Fruit fly (Drosophila melanogaster) Kc167 (cell line): Measurements from ENCODE around the gene Mtr3.

ENCODE experiments used
- Myc ChIP-seq: fragments of >200 bp; optimal IDR thresholded peaks from 2 replicates; lab custom pipeline; 2017; ENCODE audit warnings: missing external identifiers
- Sin3A ChIP-seq: fragments of >200 bp; optimal IDR thresholded peaks from 2 replicates; lab custom pipeline; 2018; ENCODE audit warnings: missing external identifiers
- h ChIP-seq: fragments of >200 bp; optimal IDR thresholded peaks from 3 replicates; lab custom pipeline; 2018; ENCODE audit warnings: missing external identifiers
- insv ChIP-seq: fragments of >200 bp; optimal IDR thresholded peaks from 3 replicates; lab custom pipeline; 2018; ENCODE audit warnings: missing external identifiers
- psq ChIP-seq: fragments of >200 bp; optimal IDR thresholded peaks from 2 replicates; lab custom pipeline; 2017; ENCODE audit warnings: missing external identifiers
- ttk ChIP-seq: sonication (Bioruptor generic); optimal IDR thresholded peaks from 2 replicates; lab custom pipeline; 2017; ENCODE audit warnings: missing external identifiers

Mtr3 gene

DNA sequence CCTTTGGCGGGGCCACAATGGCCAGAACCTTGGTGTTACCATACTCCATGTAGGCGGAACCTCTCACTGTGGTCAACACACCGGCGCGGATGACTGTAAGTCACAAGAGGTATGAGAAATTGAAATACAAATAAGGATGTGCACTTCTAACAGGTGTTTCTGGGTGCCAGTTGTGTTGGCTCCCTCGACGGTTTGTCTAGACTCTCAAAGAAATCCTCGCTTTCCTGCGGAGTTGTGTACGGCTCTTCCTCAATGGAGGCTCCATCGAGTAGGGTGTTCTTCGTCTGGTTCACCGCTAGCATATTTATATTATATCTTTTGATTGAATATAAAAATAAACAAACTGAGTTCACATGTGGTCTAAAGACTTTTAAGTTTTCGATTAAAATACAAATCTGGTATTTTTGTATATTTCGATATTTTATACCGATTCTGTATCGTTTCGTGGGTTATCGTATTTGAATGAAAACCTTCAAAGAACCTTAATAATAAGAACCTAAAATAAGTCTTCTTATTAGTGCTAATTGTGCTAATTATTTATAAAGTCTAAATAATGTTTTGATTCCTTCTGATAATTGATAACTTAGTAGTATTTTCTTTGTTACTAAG is at the start of gene Mtr3:
Gene Mtr3 (minus strand): TSS at position 388 of the 609 bp plus-strand sequence.
- TF ChIP-seq Myc: no peak
- no peak for TF ChIP-seq ttk
- no peak for TF ChIP-seq psq (lab: Kevin White, UChicago)
- no peak for TF ChIP-seq h (lab: Kevin White, UChicago)
- TF ChIP-seq Sin3A (lab: Kevin White, UChicago): no peak
- no peak for TF ChIP-seq insv (lab: Kevin White, UChicago)

DNA sequence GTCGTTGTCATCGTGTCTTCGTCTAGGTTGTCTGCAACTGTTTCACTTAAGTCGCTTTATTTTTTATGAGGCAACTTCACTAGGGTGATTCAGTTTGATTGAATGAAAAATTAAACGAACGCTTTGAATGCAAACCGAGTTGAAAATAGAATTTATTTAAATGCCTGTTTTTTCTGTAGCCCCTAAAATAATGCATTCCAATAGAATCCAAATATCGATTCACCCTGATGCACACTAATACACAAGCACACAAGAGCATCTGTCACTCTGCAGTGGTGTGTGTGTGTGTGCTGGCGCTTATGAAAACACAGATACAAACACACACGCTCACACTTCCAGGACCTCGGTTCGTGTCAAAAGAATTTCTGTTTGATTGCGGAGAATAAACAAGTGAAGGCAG is 48.3 kb upstream of the Mtr3 start:
- TF ChIP-seq insv (lab: Kevin White, UChicago) (no peak), Sin3A (lab: Kevin White, UChicago) (no peak), psq (lab: Kevin White, UChicago) (no peak), Myc (no peak), ttk (no peak), h (lab: Kevin White, UChicago) (no peak)

DNA sequence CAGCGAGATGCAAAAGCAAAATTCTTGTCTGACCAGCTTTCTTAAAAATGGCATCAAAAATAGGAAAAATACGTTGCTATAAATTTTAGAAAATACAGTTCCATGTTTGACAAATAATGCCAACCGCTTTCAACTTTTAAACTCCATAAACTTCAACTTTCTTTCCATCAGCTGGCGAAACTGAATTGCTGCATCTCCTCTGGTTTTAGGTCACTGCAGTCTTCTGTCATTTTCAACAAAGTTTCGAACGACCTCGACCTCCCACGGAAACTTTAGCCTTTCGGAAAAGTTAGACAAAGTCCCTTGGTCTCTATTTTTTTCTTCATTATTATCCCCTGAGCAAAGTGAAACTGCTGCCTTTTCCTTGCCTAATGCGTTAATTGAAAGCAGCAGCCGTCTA is 42.2 kb upstream of the Mtr3 start, which contains the start of gene CG42263:
Gene CG42263 (minus strand): TSS at position 101 of the 400 bp plus-strand sequence.
- no peak for TF ChIP-seq Sin3A (lab: Kevin White, UChicago)
- TF ChIP-seq insv (lab: Kevin White, UChicago): no peak
- TF ChIP-seq psq (lab: Kevin White, UChicago): no peak
- no peak for TF ChIP-seq h (lab: Kevin White, UChicago)
- no peak for TF ChIP-seq Myc
- no peak for TF ChIP-seq ttk

DNA sequence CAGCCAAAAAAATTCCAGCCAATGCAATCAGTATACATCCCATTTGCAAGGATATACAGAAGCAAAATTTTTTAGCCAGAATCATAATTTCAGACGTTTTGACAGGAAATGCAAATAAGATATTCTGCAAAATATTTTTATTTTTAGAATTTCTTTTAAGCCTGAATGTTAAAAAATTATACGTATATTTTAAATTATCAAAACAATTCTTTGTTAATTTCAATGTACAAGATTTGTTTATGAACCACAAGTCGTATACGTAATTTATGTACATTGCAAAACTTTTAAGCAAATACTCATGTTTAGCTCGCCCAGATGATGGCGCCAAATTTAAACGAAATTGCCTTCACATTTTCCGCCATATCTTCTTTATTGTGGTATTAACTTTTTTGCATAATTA is 40.9 kb upstream of the Mtr3 start, which contains the start of gene CG42654:
Gene CG42654 (minus strand): TSS at position 101 of the 400 bp plus-strand sequence.
- no peak for TF ChIP-seq psq (lab: Kevin White, UChicago)
- no peak for TF ChIP-seq ttk
- TF ChIP-seq Myc: no peak
- no peak for TF ChIP-seq Sin3A (lab: Kevin White, UChicago)
- TF ChIP-seq insv (lab: Kevin White, UChicago): no peak
- TF ChIP-seq h (lab: Kevin White, UChicago): no peak

DNA sequence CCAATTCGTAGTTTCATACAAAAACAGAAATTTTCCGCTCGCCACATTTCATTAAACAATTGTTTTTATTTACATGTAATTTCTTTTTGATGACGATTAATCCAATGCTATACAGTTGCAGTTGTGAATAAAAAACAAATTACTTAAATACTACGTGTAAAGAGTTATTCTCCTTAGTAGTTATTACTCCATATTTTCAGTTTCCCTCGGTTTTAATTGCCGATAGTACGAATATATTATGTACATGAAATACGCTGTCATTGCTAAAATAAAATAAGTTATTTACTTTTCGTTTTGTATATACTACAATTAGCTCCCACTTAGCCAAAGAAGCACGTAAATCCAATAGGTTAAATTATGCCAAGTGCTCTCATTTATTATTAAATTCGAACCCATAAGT is 40.1 kb upstream of the Mtr3 start, which contains the start of gene CG42655:
Gene CG42655 (minus strand): TSS at position 101 of the 400 bp plus-strand sequence.
- no peak for TF ChIP-seq Myc
- TF ChIP-seq Sin3A (lab: Kevin White, UChicago): no peak
- TF ChIP-seq ttk: no peak
- no peak for TF ChIP-seq insv (lab: Kevin White, UChicago)
- TF ChIP-seq psq (lab: Kevin White, UChicago): no peak
- TF ChIP-seq h (lab: Kevin White, UChicago): no peak

DNA sequence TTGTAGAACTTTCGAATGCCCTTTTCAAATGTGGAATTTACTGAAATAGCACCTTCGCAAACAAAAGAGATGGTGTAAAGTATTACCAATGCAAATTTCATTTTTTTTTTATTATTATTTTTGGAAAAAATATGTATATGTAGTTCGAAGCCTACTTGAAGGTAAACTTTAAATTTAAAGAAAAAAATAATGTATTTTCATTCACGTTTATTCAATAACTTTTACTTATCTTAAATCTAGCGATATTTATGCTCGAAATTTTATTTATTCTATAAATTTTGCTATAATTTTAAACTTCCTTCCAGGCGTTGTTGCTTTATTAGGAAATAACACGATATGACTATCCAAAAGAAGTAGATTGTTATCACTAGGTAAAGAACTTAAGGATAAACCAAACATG is 39.2 kb upstream of the Mtr3 start, which contains the start of gene CG33710:
Gene CG33710 (minus strand): TSS at position 101 of the 400 bp plus-strand sequence.
- TF ChIP-seq psq (lab: Kevin White, UChicago) (no peak), ttk (no peak), insv (lab: Kevin White, UChicago) (no peak), Sin3A (lab: Kevin White, UChicago) (no peak), h (lab: Kevin White, UChicago) (no peak), Myc (no peak)

DNA sequence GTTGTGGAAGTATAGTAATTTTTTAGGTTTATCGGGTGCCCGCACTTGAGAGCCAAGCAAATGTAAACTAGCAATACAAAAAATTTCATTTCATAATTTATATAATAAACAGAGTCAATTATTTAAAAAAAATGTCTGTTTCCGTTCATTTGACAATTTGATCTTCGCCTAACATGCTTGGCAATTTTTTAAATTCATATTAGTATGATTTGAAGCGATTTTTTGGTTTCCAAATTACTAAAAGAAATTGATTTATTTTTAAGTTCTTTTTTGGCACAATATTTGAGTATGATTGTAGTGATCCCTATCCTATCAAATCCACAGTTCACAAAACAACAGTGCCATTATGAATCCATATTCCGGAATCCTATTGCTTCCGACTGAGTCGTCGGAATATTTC is 38.4 kb upstream of the Mtr3 start, which contains the start of gene CG34258:
Gene CG34258 (minus strand): TSS at position 101 of the 400 bp plus-strand sequence.
- TF ChIP-seq insv (lab: Kevin White, UChicago) (no peak), Myc (no peak), psq (lab: Kevin White, UChicago) (no peak), h (lab: Kevin White, UChicago) (no peak), ttk (no peak), Sin3A (lab: Kevin White, UChicago) (no peak)

DNA sequence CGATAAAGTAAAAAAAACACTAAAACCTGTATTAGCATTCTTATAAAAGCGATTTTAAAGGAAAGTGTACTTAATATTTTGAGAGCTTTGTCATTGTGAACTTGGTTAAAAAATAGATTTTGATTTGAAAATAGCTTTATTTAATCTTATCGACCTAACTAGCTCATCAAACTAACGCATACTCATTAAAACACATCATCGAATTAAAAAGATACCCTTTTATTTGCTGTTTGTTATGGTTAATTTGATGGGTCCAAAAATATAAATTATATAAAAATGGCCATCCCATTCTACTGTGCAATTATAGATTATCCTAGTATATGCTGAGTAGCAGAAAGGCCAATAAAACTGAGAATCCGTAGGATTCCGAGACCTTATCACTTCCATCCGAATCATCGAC is 37.5 kb upstream of the Mtr3 start, which contains the start of gene CG32219:
Gene CG32219 (minus strand): TSS at position 101 of the 400 bp plus-strand sequence.
- TF ChIP-seq psq (lab: Kevin White, UChicago): no peak
- TF ChIP-seq ttk: no peak
- no peak for TF ChIP-seq Myc
- TF ChIP-seq insv (lab: Kevin White, UChicago): no peak

DNA sequence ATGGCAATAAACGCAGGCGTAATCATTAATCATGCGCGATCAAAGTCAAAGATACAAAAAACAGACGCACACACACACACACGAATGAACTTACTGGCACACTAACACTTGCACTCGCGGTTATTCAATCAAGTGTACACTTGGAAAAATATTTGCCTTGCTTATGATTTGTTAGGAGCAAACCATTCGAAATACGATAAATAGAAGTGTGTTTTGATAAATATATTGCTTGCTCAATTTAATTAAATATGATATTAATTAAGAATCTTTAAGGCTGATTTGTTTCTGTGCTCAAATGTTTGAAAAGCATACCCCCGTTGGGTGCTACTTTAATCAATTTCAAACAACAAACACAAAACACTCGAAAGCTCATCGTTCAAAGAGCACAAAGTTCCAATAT is 32.0 kb upstream of the Mtr3 start:
- no peak for TF ChIP-seq insv (lab: Kevin White, UChicago)
- TF ChIP-seq Myc: no peak
- no peak for TF ChIP-seq psq (lab: Kevin White, UChicago)
- no peak for TF ChIP-seq Sin3A (lab: Kevin White, UChicago)
- no peak for TF ChIP-seq h (lab: Kevin White, UChicago)
- no peak for TF ChIP-seq ttk

DNA sequence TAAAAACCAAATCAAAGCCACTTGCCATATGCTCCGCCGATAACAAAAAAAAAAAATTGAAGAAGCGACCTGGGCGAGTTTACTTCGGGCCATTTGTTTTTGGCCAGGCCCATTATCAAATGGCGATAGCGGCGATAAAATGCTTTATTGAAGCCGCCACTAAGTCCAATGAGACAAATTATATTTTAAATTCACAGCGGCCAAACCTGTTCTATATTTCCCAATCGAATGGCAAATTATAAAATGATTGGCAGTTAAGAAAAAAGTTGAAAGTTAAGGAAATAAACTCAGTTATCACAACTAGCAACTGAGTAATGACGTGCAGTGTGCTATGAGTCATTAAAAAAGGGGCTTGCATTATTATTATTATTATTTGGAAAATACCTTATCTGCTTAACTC is 27.6 kb upstream of the Mtr3 start:
- TF ChIP-seq insv (lab: Kevin White, UChicago) (no peak), Myc (no peak), h (lab: Kevin White, UChicago) (no peak), Sin3A (lab: Kevin White, UChicago) (no peak), psq (lab: Kevin White, UChicago) (no peak), ttk (no peak)

DNA sequence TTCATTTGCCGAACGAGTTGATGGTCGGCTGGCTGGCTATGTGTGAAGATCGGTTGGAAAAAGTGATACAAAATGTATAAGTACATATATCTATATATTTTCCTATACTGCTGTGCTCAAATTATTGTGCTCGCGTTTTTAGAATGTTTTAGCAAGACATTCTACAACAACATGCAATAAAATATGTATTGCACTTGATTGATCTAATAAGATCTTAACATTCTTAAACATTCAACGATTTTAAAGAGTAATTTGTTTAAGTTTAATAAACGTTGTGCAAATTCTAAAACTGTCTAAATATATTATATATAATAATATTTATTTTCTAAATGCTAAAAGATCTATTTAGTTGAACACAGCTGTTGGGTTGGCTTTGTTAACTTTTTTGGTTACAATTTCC is 26.8 kb upstream of the Mtr3 start:
- no peak for TF ChIP-seq psq (lab: Kevin White, UChicago)
- no peak for TF ChIP-seq Sin3A (lab: Kevin White, UChicago)
- no peak for TF ChIP-seq ttk

DNA sequence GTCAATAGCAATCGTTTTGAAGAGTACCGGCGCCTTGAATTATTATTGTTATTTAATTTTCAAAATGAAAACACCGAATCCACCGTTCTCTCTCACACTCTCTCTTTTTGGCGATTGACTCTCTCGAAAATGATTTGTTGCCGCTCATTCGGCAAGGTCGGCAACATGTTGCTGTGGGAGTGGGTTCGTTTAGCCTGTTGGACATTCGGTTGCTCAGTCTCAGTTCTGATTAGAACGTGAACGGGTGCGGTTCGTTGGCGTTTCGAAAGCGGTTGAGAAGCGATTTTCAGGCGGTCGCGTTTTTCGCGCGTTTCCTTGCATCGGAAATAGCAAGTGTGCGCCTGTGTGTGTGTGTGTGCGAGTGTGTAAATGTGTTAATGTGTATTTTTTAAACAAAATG is 25.5 kb upstream of the Mtr3 start, which contains the start of gene Ac76E:
Gene Ac76E (plus strand): TSS at position 264 of the 400 bp plus-strand sequence.
- TF ChIP-seq Sin3A (lab: Kevin White, UChicago) (no peak), insv (lab: Kevin White, UChicago) (no peak), psq (lab: Kevin White, UChicago) (no peak), h (lab: Kevin White, UChicago) (no peak), ttk (no peak), Myc (no peak)
